Fruit fly (Drosophila melanogaster) S2 (cell line): ENCODE measurements around the gene Fatp1.

Source experiments
- CG8478 ChIP-seq: fragments of >200 bp; optimal IDR thresholded peaks from 2 replicates; lab custom pipeline; 2018
- CTCF ChIP-seq, 2 experiments: fragments of >200 bp; optimal IDR thresholded peaks; 2 replicates each; lab custom pipeline; 2018

The Fatp1 gene

DNA sequence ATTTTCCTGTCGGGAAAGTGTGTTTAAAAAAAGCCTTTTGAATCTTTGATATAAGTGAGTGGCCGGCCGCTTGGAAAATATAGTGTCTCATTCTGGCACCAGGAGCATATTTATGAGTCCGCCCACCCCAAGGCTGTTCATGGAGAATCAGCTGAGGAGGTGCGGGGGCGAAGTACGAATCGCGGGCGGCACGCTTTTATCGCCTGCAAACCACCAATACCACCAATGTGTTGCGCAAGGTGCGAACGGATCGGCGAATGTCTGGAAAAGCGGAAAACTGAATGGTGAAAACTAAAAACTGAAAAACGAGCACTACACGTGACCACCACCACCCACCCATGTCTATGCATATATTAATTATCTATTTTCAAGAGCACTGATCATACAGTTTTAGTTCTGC is 48.0 kb downstream of the Fatp1 start:
- TF ChIP-seq CTCF (optimal IDR thresholded peaks at IDR 0.05; lab: Kevin White, UChicago) (no peak), CG8478 (lab: Kevin White, UChicago) (no peak)

DNA sequence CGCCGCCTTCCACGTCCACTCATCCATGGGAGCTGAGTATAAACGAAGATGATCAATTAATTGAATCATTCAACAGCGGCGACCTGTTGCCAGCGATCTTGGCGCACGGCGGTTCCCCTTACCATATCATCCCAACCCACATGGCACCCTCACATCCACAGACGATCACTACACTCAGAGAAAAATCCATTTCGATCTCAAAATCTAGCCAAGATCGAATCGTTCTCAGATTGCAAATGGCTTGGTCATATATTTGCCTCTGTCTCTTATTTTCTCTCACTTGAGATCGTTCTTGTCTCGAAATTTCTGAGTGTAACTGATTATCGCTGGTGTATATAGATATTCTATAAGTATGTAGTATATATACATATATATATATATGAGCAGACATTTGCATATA is 48.6 kb downstream of the Fatp1 start:
- TF ChIP-seq CG8478 (lab: Kevin White, UChicago) (no peak), CTCF (optimal IDR thresholded peaks at IDR 0.05; lab: Kevin White, UChicago) (no peak)

DNA sequence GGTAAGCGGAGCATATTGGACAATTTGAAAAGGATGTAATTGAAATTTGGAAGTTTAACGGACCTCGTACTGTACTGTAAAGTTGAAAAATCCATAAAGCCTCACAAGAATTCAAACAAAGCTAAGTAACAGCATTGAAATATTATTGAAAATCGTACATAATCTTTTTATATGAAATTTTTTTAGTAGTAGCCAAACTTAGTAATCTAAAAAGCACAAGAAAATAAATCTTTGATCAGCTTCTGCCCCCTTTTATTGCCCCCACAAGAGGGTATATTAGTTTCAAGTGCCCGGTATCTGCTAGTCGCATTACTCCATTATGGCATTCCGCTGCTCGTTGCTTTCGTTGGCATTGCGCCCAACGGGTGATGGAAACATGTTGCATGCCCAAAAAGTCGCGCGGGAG is 50.1 kb downstream of the Fatp1 start:
- TF ChIP-seq CG8478 (lab: Kevin White, UChicago) (no peak), CTCF (optimal IDR thresholded peaks at IDR 0.05; lab: Kevin White, UChicago) (no peak)
